Fruit fly (Drosophila melanogaster): ENCODE data around the gene r2d2.

dm6 chr2L:7790448-7791355 lies 9.2 kb upstream of the r2d2 start, which contains the start of gene CG7149:
- no peak for TF ChIP-seq jim (GFP tag; optimal IDR thresholded peaks at IDR 0.05)
- TF ChIP-seq usp (GFP tag; optimal IDR thresholded peaks at IDR 0.05), result no peak
- no peak for TF ChIP-seq brk (GFP tag; optimal IDR thresholded peaks at IDR 0.05)
- TF ChIP-seq pan (optimal IDR thresholded peaks at IDR 0.05), result no peak
- peak; percentile 46 to 68 for TF ChIP-seq dl (GFP tag; optimal IDR thresholded peaks at IDR 0.05; ENCODE audit: insufficient read depth in 1 of 2, partially characterized antibody in 2 of 2)

Measured in whole organism, wandering third instar larva.